Worm (Caenorhabditis elegans) whole organism, L4 larva: ENCODE results near the gene oig-4.

Source experiments
- F10B5.3 ChIP-seq: sonication (generic microtip); optimal IDR thresholded peaks from 2 replicates; lab custom pipeline; 2016; ENCODE audit warnings: mild to moderate bottlenecking, missing genetic modification characterization, missing compliant biosample characterization
- F26F4.8 ChIP-seq: fragments of 200-800 bp; sonication (Bioruptor generic); conservative IDR thresholded peaks from 2 replicates; pipeline ENCODE4 v1.3.6; 2022; ENCODE audit warnings: missing genetic modification characterization, missing compliant biosample characterization
- F37D6.2 ChIP-seq: sonication (generic microtip); optimal IDR thresholded peaks from 2 replicates; lab custom pipeline; 2016; ENCODE audit warnings: mild to moderate bottlenecking, missing genetic modification characterization, missing compliant biosample characterization
- R02D3.7 ChIP-seq: fragments of 150-350 bp; sonication (generic microtip); optimal IDR thresholded peaks from 3 replicates; lab custom pipeline; 2014; ENCODE audit warnings: missing biosample characterization, missing genetic modification characterization
- T20F7.1 ChIP-seq: fragments of 200-800 bp; sonication (Bioruptor generic); optimal IDR thresholded peaks from 2 replicates; lab custom pipeline; 2018; ENCODE audit warnings: mild to moderate bottlenecking, missing genetic modification characterization, missing compliant biosample characterization
- aha-1 ChIP-seq: fragments of 150-350 bp; peaks from one replicate; lab custom pipeline; 2014; ENCODE audit warnings: missing biosample characterization, missing genetic modification characterization
- aly-2 ChIP-seq: sonication (generic microtip); optimal IDR thresholded peaks from 2 replicates; lab custom pipeline; 2018; ENCODE audit warnings: missing biosample characterization, missing genetic modification characterization
- ama-1 ChIP-seq: fragments of 150-350 bp; optimal IDR thresholded peaks from 2 replicates; lab custom pipeline; 2014; ENCODE audit warnings: inconsistent platforms, mixed read lengths
- arid-1 ChIP-seq: fragments of 200-800 bp; sonication (Bioruptor generic); conservative IDR thresholded peaks from 2 replicates; pipeline ENCODE4 v1.3.6; 2022; ENCODE audit warnings: missing genetic modification reagents, missing genetic modification characterization, missing compliant biosample characterization
- ceh-28 ChIP-seq: fragments of 150-350 bp; optimal IDR thresholded peaks from 2 replicates; lab custom pipeline; 2014; ENCODE audit warnings: missing biosample characterization, missing genetic modification reagents, missing genetic modification characterization
- ceh-44 ChIP-seq: fragments of 200-800 bp; sonication (Bioruptor generic); IDR thresholded peaks from 2 replicates; pipeline ENCODE4 v1.3.6; 2022; ENCODE audit warnings: missing genetic modification reagents, missing genetic modification characterization, missing compliant biosample characterization
- ces-1 ChIP-seq: fragments of 150-350 bp; sonication (generic microtip); optimal IDR thresholded peaks from 4 replicates; lab custom pipeline; 2014; ENCODE audit warnings: missing biosample characterization, missing genetic modification reagents, missing genetic modification characterization
- ctbp-1 ChIP-seq: fragments of 200-800 bp; sonication (Bioruptor generic); IDR thresholded peaks from 2 replicates; pipeline ENCODE4 v1.3.6; 2022; ENCODE audit warnings: missing genetic modification reagents, missing genetic modification characterization, missing compliant biosample characterization
- daf-8 ChIP-seq: fragments of 200-800 bp; sonication (Bioruptor generic); IDR thresholded peaks from 2 replicates; pipeline ENCODE4 v1.3.6; 2022; ENCODE audit warnings: missing genetic modification characterization, missing compliant biosample characterization
- dmd-6 ChIP-seq: fragments of 200-800 bp; sonication (Bioruptor generic); IDR thresholded peaks from 2 replicates; pipeline ENCODE4 v1.3.6; 2022; ENCODE audit warnings: missing genetic modification reagents, missing genetic modification characterization, missing compliant biosample characterization
- fos-1 ChIP-seq: fragments of 150-350 bp; optimal IDR thresholded peaks from 2 replicates; lab custom pipeline; 2014; ENCODE audit warnings: missing biosample characterization, missing genetic modification characterization
- hif-1 ChIP-seq, 2 experiments: sonication (generic microtip); optimal IDR thresholded peaks; 2 replicates each; lab custom pipeline; 2016 to 2017; ENCODE audit warnings: missing compliant biosample characterization in 2 of 2, missing genetic modification characterization in 2 of 2, missing genetic modification reagents in 2 of 2, missing genotype in 2 of 2, mild to moderate bottlenecking in 1 of 2
- hlh-11 ChIP-seq: fragments of 200-800 bp; sonication (Bioruptor generic); optimal IDR thresholded peaks from 2 replicates; lab custom pipeline; 2018; ENCODE audit warnings: mild to moderate bottlenecking, missing genetic modification characterization, missing compliant biosample characterization
- hlh-30 ChIP-seq: sonication (generic microtip); optimal IDR thresholded peaks from 2 replicates; lab custom pipeline; 2017; ENCODE audit warnings: antibody characterized with exemption, mild to moderate bottlenecking, missing genetic modification characterization, missing compliant biosample characterization; ENCODE audit not compliant: insufficient read depth
- hmg-1.1 ChIP-seq: fragments of 200-800 bp; sonication (Bioruptor generic); IDR thresholded peaks from 2 replicates; pipeline ENCODE4 v1.3.6; 2022; ENCODE audit warnings: missing genetic modification reagents, missing genetic modification characterization, missing compliant biosample characterization
- jun-1 ChIP-seq: fragments of 150-350 bp; optimal IDR thresholded peaks from 2 replicates; lab custom pipeline; 2014; ENCODE audit warnings: missing biosample characterization, missing genetic modification reagents, missing genetic modification characterization
- lin-39 ChIP-seq: fragments of 150-350 bp; optimal IDR thresholded peaks from 2 replicates; lab custom pipeline; 2014; ENCODE audit warnings: missing biosample characterization, missing genetic modification reagents, missing genetic modification characterization
- madf-5 ChIP-seq, 2 experiments: fragments of 200-800 bp; sonication (Bioruptor generic); IDR thresholded peaks; 2 replicates each; pipeline ENCODE4 v1.3.6; 2022; ENCODE audit warnings: missing compliant biosample characterization in 2 of 2, missing genetic modification characterization in 2 of 2
- mes-2 ChIP-seq: sonication (generic microtip); optimal IDR thresholded peaks from 2 replicates; lab custom pipeline; 2016; ENCODE audit warnings: missing genotype, mild to moderate bottlenecking, missing genetic modification characterization, missing compliant biosample characterization; ENCODE audit not compliant: poor library complexity, severe bottlenecking
- mxl-3 ChIP-seq: fragments of 200-800 bp; sonication (Bioruptor generic); optimal IDR thresholded peaks from 2 replicates; lab custom pipeline; 2018; ENCODE audit warnings: mild to moderate bottlenecking, missing genetic modification characterization, missing compliant biosample characterization
- nhr-11 ChIP-seq: fragments of 150-350 bp; optimal IDR thresholded peaks from 2 replicates; lab custom pipeline; 2014; ENCODE audit warnings: missing biosample characterization, missing genetic modification characterization
- nhr-111 ChIP-seq: fragments of 200-800 bp; sonication (Bioruptor generic); optimal IDR thresholded peaks from 2 replicates; lab custom pipeline; 2018; ENCODE audit warnings: mild to moderate bottlenecking, missing genetic modification characterization, missing compliant biosample characterization
- nhr-237 ChIP-seq: sonication (generic microtip); optimal IDR thresholded peaks from 2 replicates; lab custom pipeline; 2017; ENCODE audit warnings: missing biosample characterization, missing genetic modification characterization
- nhr-41 ChIP-seq: fragments of 200-800 bp; sonication (Bioruptor generic); IDR thresholded peaks from 2 replicates; pipeline ENCODE4 v1.3.6; 2022; ENCODE audit warnings: missing genetic modification reagents, missing genetic modification characterization, missing compliant biosample characterization
- nhr-48 ChIP-seq: sonication (generic microtip); optimal IDR thresholded peaks from 2 replicates; lab custom pipeline; 2016; ENCODE audit warnings: mild to moderate bottlenecking, missing genetic modification characterization, missing compliant biosample characterization
- php-3 ChIP-seq: fragments of 200-800 bp; sonication (Bioruptor generic); IDR thresholded peaks from 2 replicates; pipeline ENCODE4 v1.3.6; 2022; ENCODE audit warnings: missing genetic modification reagents, missing genetic modification characterization, missing compliant biosample characterization
- rbr-2 ChIP-seq: sonication (generic microtip); optimal IDR thresholded peaks from 2 replicates; lab custom pipeline; 2016; ENCODE audit warnings: missing genotype, missing genetic modification characterization, missing compliant biosample characterization
- skn-1 ChIP-seq: fragments of 150-350 bp; optimal IDR thresholded peaks from 2 replicates; lab custom pipeline; 2014; ENCODE audit warnings: missing biosample characterization, missing genetic modification characterization
- snpc-1.2 ChIP-seq: fragments of 200-800 bp; sonication (Bioruptor generic); IDR thresholded peaks from 2 replicates; pipeline ENCODE4 v1.3.6; 2022; ENCODE audit warnings: missing genetic modification reagents, missing genetic modification characterization, missing compliant biosample characterization
- unc-39 ChIP-seq: sonication (generic microtip); optimal IDR thresholded peaks from 2 replicates; lab custom pipeline; 2017; ENCODE audit warnings: missing biosample characterization, missing genetic modification characterization
- unc-62 ChIP-seq, 3 experiments: fragments of 150-350 bp in 1 of 3; sonication (generic microtip); optimal IDR thresholded peaks in 2 of 3; peaks in 1 of 3; 1 replicate in 1 of 3; 2 replicates in 2 of 3; lab custom pipeline; 2014 to 2017; ENCODE audit warnings: missing biosample characterization in 3 of 3, missing genetic modification characterization in 3 of 3, missing genetic modification reagents in 3 of 3, missing genotype in 1 of 3
- vab-7 ChIP-seq: fragments of 200-800 bp; sonication (Bioruptor generic); IDR thresholded peaks from 2 replicates; pipeline ENCODE4 v1.3.6; 2022; ENCODE audit warnings: missing genetic modification reagents, missing genetic modification characterization, missing compliant biosample characterization
- zfp-3 ChIP-seq: fragments of 200-800 bp; sonication (Bioruptor generic); conservative IDR thresholded peaks from 2 replicates; pipeline ENCODE4 v1.3.6; 2022; ENCODE audit warnings: missing genetic modification reagents, missing genetic modification characterization, missing compliant biosample characterization
- ztf-11 ChIP-seq: fragments of 150-350 bp; optimal IDR thresholded peaks from 2 replicates; lab custom pipeline; 2014; ENCODE audit warnings: missing biosample characterization, missing genetic modification characterization
- ztf-7 ChIP-seq: fragments of 150-350 bp; optimal IDR thresholded peaks from 2 replicates; lab custom pipeline; 2014; ENCODE audit warnings: missing biosample characterization, missing genetic modification characterization

Gene oig-4

DNA sequence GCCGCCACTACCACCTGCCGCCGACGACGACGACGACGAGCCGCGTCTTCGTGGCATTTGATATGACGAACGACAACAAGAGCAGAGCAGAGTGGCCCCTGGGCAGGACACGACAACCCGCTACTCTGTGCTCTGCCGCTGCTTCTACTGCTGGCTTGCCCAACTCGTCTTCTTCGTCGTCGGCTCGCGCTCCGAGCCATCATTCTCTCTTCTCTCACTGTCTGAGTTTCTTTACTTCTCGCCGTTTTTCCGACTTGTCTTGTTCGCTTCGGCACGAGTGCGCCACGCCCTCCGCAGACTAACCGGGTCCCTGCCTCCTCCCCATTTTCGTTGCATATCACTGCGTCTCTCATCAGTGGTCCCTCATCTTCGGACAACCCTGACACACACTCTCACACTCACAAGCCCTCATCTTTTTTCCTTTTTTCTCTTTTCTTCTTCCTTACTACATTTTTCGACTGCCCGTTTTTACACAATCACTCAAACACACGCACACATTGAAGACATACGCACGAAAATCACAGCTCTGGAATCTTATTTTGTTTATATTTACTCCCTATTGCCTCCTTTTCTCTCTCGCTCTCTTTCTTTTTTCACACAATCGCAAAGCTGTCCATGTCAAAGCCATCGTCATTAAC is 28.8 kb downstream of the oig-4 start (continued):
- TF ChIP-seq F26F4.8 (GFP tag; lab: Robert Waterston, UW) (no peak), ctbp-1 (GFP tag; lab: Robert Waterston, UW) (peak; percentile 84), mes-2 (tag; lab: Kevin White, UChicago) (peak; percentile 25), F10B5.3 (tag; lab: Kevin White, UChicago) (no peak), nhr-111 (GFP tag; lab: Kevin White, UChicago) (no peak), ztf-7 (tag; lab: Kevin White, UChicago) (no peak), vab-7 (GFP tag; lab: Robert Waterston, UW) (peak; percentile 31; the same call in 1 of the 2 replicates), fos-1 (tag; lab: Kevin White, UChicago) (no peak), hlh-30 (tag; lab: Kevin White, UChicago) (peak; percentile 78), T20F7.1 (GFP tag; lab: Kevin White, UChicago) (no peak), ceh-28 (no peak), aly-2 (no peak), snpc-1.2 (no peak), F37D6.2 (tag; lab: Kevin White, UChicago) (peak; percentile 51), ceh-44 (GFP tag; lab: Robert Waterston, UW) (no peak), hif-1 (tag; optimal IDR thresholded peaks at IDR 0.05; lab: Kevin White, UChicago) (peak in 1 of 2 experiments; percentile 67), ces-1 (GFP tag; lab: Kevin White, UChicago) (peak; percentile 19), zfp-3 (GFP tag; lab: Robert Waterston, UW) (no peak), ama-1 (lab: Kevin White, UChicago) (no peak), nhr-11 (tag; lab: Kevin White, UChicago) (peak; percentile 39), nhr-41 (GFP tag; lab: Robert Waterston, UW) (no peak), R02D3.7 (tag; lab: Kevin White, UChicago) (no peak), php-3 (GFP tag; lab: Robert Waterston, UW) (no peak), rbr-2 (tag; lab: Kevin White, UChicago) (peak; percentile 83), ztf-11 (tag; lab: Kevin White, UChicago) (no peak), unc-39 (tag; lab: Kevin White, UChicago) (no peak), mxl-3 (peak; percentile 28), hlh-11 (tag; lab: Kevin White, UChicago) (peak; percentile 68), nhr-48 (tag; lab: Kevin White, UChicago) (peak; percentile 28), lin-39 (peak; percentile 61), skn-1 (tag; lab: Kevin White, UChicago) (no peak), nhr-237 (no peak), arid-1 (no peak), daf-8 (GFP tag; lab: Robert Waterston, UW) (no peak), dmd-6 (GFP tag; lab: Robert Waterston, UW) (peak; percentile 36), hmg-1.1 (GFP tag; lab: Robert Waterston, UW) (peak; percentile 81), aha-1 (tag; lab: Kevin White, UChicago) (peak; percentile 85)

DNA sequence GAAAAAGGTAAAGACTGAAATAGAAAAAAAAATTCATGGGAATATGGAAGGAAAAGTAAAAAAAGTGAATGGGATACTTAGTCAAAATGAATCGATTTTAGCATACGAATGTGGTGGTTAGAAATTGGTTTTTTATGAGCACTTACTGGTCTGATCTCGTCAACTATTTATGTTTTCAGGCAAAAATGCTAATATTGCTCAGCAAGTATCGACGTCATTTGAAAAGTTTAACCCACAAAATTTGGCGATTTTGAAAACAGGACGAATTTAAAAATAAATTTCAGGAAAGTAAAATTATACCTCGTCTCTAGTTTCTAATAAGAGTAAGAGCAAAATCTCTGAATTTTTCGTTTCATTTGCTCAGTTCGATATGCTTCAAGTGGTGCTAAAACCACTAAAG is 29.9 kb downstream of the oig-4 start:
- TF ChIP-seq F37D6.2 (tag; lab: Kevin White, UChicago) (no peak), aha-1 (tag; lab: Kevin White, UChicago) (peak; percentile 60)
- TF ChIP-seq, all 104 proteins: peak for 1

DNA sequence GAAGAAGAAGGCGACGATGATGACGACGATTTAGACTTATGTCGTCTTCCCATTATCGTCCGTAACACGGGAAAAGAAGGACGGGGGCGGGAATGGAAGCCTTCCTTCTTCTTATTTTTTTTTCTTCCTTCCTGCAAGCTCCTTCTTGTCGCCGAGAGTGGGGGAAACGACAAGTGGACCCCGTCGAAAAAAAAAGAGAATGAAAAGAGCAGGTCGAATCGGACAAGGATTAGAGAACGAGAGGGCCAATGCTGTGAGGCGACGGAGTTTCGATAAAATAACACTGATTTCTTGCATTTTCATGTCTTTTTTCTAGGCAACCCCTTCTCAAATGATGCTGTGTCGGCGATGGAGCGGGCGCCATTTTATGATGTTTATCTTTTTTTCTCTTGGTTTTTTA is 37.8 kb downstream of the oig-4 start, which contains the start of gene pde-4:
pde-4 (minus strand) TSS at position 76 of the 400 bp plus-strand sequence.
- TF ChIP-seq jun-1 (tag; lab: Kevin White, UChicago) = no peak
- TF ChIP-seq T20F7.1 (GFP tag; lab: Kevin White, UChicago) = no peak
- 0 out of 2 replicates have a peak, but pooled peaks have one; percentile 16 for TF ChIP-seq hmg-1.1 (GFP tag; lab: Robert Waterston, UW)
- TF ChIP-seq unc-62 (GFP tag; optimal IDR thresholded peaks at IDR 0.05 in 1 of 2; lab: Kevin White, UChicago) = peak in 1 of 2 experiments; percentile 94
- no peak for TF ChIP-seq unc-62 (tag; optimal IDR thresholded peaks at IDR 0.05; lab: Kevin White, UChicago)
- TF ChIP-seq madf-5 (GFP tag; IDR thresholded peaks at IDR 0.05; lab: Robert Waterston, UW) = no peak
